Fruit fly (Drosophila melanogaster) whole organism, wandering third instar larva: ENCODE results near the gene CG14327.

Experiments
- Myc ChIP-seq: fragments of >200 bp; optimal IDR thresholded peaks from 2 replicates; lab custom pipeline; 2017
- dl ChIP-seq, 2 experiments: fragments of 175-275, 200-275 bp in 1 of 2; fragments of 200-275 bp in 1 of 2; sonication (Bioruptor generic); optimal IDR thresholded peaks; lab custom pipeline; 2018; ENCODE audit warnings: mild to moderate bottlenecking in 2 of 2, missing biosample characterization in 2 of 2, missing genetic modification characterization in 2 of 2, moderate library complexity in 2 of 2; ENCODE audit not compliant: partially characterized antibody in 2 of 2, insufficient read depth in 1 of 2
- h ChIP-seq: fragments of 200-800 bp; sonication (Bioruptor generic); optimal IDR thresholded peaks from 3 replicates; lab custom pipeline; 2016; ENCODE audit warnings: missing biosample characterization, mild to moderate bottlenecking, missing genetic modification characterization
- usp ChIP-seq: fragments of >200 bp; optimal IDR thresholded peaks from 2 replicates; lab custom pipeline; 2017; ENCODE audit warnings: missing biosample characterization, missing genetic modification characterization

dm6 chr3R:17588805-17589204, 24.7 kb upstream of the CG14327 start:
- TF ChIP-seq h (GFP tag; lab: Kevin White, UChicago) (no peak), usp (no peak), Myc (lab: Kevin White, UChicago) (no peak), dl (GFP tag; optimal IDR thresholded peaks at IDR 0.05; lab: Kevin White, UChicago; ENCODE audit: insufficient read depth in 1 of 2, partially characterized antibody in 2 of 2) (no peak)
